Worm (Caenorhabditis elegans): ENCODE data around the gene dyf-17.

DNA sequence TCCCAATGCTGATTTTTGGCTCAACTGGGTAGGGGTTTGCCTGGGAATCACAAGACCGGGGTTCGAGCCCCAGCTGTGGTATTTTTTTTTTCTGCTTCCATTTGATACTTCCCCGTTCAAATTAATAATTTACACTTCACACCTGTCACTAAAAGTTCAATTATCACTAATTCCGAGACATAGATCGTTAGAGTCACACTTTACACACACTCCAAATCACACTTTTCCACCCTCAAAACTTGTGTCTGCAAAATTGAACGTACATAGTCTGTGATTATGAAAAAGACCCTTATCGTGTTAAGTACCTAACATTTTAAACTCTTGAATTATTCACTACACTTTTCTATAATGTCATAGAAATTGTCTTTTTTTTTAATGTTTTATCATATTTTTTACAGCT is 43.5 kb upstream of the dyf-17 start:
- TF ChIP-seq tbx-8 (GFP tag; optimal IDR thresholded peaks at IDR 0.05) (no peak), ztf-11 (tag; optimal IDR thresholded peaks at IDR 0.05) (no peak), nhr-28 (tag; optimal IDR thresholded peaks at IDR 0.05) (no peak), nhr-237 (tag; optimal IDR thresholded peaks at IDR 0.05) (no peak), ceh-39 (tag; optimal IDR thresholded peaks at IDR 0.05) (no peak), nhr-76 (tag; optimal IDR thresholded peaks at IDR 0.05) (no peak), sptf-1 (tag; optimal IDR thresholded peaks at IDR 0.05) (no peak)
